Worm (Caenorhabditis elegans) whole organism, L4/young adult: ENCODE data around the gene K04D7.6.

Source experiments
- W03F9.2 ChIP-seq: fragments of 150-350 bp; optimal IDR thresholded peaks from 2 replicates; lab custom pipeline; 2014; ENCODE audit warnings: missing biosample characterization, missing genetic modification characterization
- dao-5 ChIP-seq: sonication (generic microtip); optimal IDR thresholded peaks from 2 replicates; lab custom pipeline; 2016; ENCODE audit warnings: missing genotype, missing genetic modification characterization, moderate library complexity, missing compliant biosample characterization
- him-1 ChIP-seq: sonication (generic microtip); optimal IDR thresholded peaks from 2 replicates; lab custom pipeline; 2016; ENCODE audit warnings: missing genotype, missing genetic modification reagents, missing genetic modification characterization, missing compliant biosample characterization

The K04D7.6 gene

ce11 chrIV:10194345-10194744 is 11.7 kb downstream of the K04D7.6 start, which contains the start of gene ptrg-1:
Gene ptrg-1, minus strand, starts transcription at chrIV:10194445.
- no peak for TF ChIP-seq W03F9.2 (tag; lab: Kevin White, UChicago)
- no peak for TF ChIP-seq dao-5

- TF ChIP-seq him-1 (tag; lab: Kevin White, UChicago) (no peak), W03F9.2 (tag; lab: Kevin White, UChicago) (no peak), dao-5 (no peak)
Measured at ce11 chrIV:10191498-10191897, 14.6 kb downstream of the K04D7.6 start.

- TF ChIP-seq dao-5, result no peak
- no peak for TF ChIP-seq him-1 (tag; lab: Kevin White, UChicago)
- TF ChIP-seq W03F9.2 (tag; lab: Kevin White, UChicago), result no peak
Measured at ce11 chrIV:10190586-10190985, 15.5 kb downstream of the K04D7.6 start.

ce11 chrIV:10188505-10188904 is 17.6 kb downstream of the K04D7.6 start:
- TF ChIP-seq W03F9.2 (tag; lab: Kevin White, UChicago) (no peak), him-1 (tag; lab: Kevin White, UChicago) (no peak), dao-5 (no peak)

- TF ChIP-seq dao-5 (no peak), W03F9.2 (tag; lab: Kevin White, UChicago) (no peak), him-1 (tag; lab: Kevin White, UChicago) (no peak)
Measured at ce11 chrIV:10180133-10180749, 25.8 kb downstream of the K04D7.6 start, which contains the start of gene gta-1. Gene gta-1, plus strand, starts transcription at chrIV:10180660.

ce11 chrIV:10177779-10178178 is 28.3 kb downstream of the K04D7.6 start, which contains the start of gene mspn-1:
Gene mspn-1, plus strand, starts transcription at chrIV:10177968.
- TF ChIP-seq dao-5 (no peak), him-1 (tag; lab: Kevin White, UChicago) (no peak), W03F9.2 (tag; lab: Kevin White, UChicago) (no peak)

ce11 chrIV:10176252-10176730 is 29.8 kb downstream of the K04D7.6 start, which contains the start of gene rack-1:
Gene rack-1, plus strand, starts transcription at chrIV:10176680.
- TF ChIP-seq dao-5, result no peak
- TF ChIP-seq him-1 (tag; lab: Kevin White, UChicago), result peak; percentile 8
- peak; percentile 74 for TF ChIP-seq W03F9.2 (tag; lab: Kevin White, UChicago)

- TF ChIP-seq dao-5, result no peak
- TF ChIP-seq W03F9.2 (tag; lab: Kevin White, UChicago), result no peak
- TF ChIP-seq him-1 (tag; lab: Kevin White, UChicago), result no peak
Measured at ce11 chrIV:10174932-10175732, 30.9 kb downstream of the K04D7.6 start.

ce11 chrIV:10174328-10174727 is 31.8 kb downstream of the K04D7.6 start, which contains the start of gene pxf-1:
Gene pxf-1, minus strand, starts transcription at chrIV:10174341.
- TF ChIP-seq him-1 (tag; lab: Kevin White, UChicago), result no peak
- TF ChIP-seq dao-5, result no peak
- no peak for TF ChIP-seq W03F9.2 (tag; lab: Kevin White, UChicago)

ce11 chrIV:10170808-10171207 is 35.3 kb downstream of the K04D7.6 start:
- TF ChIP-seq W03F9.2 (tag; lab: Kevin White, UChicago), result no peak
- no peak for TF ChIP-seq dao-5
- TF ChIP-seq him-1 (tag; lab: Kevin White, UChicago), result no peak

- TF ChIP-seq dao-5, result no peak
- no peak for TF ChIP-seq W03F9.2 (tag; lab: Kevin White, UChicago)
- TF ChIP-seq him-1 (tag; lab: Kevin White, UChicago), result no peak
Measured at ce11 chrIV:10164086-10164485, 42.0 kb downstream of the K04D7.6 start.

ce11 chrIV:10161706-10162105 is 44.4 kb downstream of the K04D7.6 start, which contains the start of gene pps-1:
Gene pps-1, plus strand, starts transcription at chrIV:10162006.
- TF ChIP-seq W03F9.2 (tag; lab: Kevin White, UChicago) (no peak), him-1 (tag; lab: Kevin White, UChicago) (no peak), dao-5 (no peak)

- TF ChIP-seq him-1 (tag; lab: Kevin White, UChicago), result no peak
- TF ChIP-seq dao-5, result no peak
- TF ChIP-seq W03F9.2 (tag; lab: Kevin White, UChicago), result no peak
Measured at ce11 chrIV:10157489-10158088, 48.5 kb downstream of the K04D7.6 start, which contains the start of gene ttr-53. Gene ttr-53, plus strand, starts transcription at chrIV:10158038.
